Worm (Caenorhabditis elegans): Measurements from ENCODE around the gene EGAP1.1.

DNA sequence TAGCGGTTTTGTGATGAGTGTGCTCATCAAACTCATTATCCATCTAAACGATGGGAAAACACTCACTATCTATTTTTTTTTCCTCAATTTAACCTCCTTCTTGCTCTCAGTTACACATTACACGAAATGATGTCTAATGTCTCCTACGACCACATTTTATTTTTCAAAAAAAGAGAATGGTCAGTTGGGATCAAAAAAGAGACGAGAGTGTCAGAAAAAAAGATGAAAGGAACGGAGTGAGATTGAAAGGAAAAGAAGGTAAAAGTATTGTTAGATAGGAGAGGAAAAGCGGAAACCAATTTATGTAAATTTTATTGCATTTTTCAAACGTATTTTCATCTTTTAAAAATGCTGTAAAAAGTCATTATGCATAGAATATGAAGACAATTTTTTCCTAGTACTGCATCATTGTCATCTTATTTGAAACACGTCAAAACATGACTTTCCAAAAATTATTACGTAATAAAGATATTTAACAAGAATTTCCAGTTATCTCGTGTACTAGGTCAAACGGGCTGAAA lies 2.8 kb downstream of the EGAP1.1 start:
- no peak for TF ChIP-seq snpc-1.3 (tag; optimal IDR thresholded peaks at IDR 0.05; ENCODE audit: insufficient read depth)
- TF ChIP-seq ceh-79 (tag; optimal IDR thresholded peaks at IDR 0.05), result no peak
- no peak for TF ChIP-seq madf-8 (GFP tag; conservative IDR thresholded peaks at IDR 0.05)
- TF ChIP-seq sea-2 (GFP tag; IDR thresholded peaks at IDR 0.05), result no peak
- TF ChIP-seq B0261.1 (tag; optimal IDR thresholded peaks at IDR 0.05), result no peak
